Worm (Caenorhabditis elegans): ENCODE data around the gene oig-4.

Gene oig-4

DNA sequence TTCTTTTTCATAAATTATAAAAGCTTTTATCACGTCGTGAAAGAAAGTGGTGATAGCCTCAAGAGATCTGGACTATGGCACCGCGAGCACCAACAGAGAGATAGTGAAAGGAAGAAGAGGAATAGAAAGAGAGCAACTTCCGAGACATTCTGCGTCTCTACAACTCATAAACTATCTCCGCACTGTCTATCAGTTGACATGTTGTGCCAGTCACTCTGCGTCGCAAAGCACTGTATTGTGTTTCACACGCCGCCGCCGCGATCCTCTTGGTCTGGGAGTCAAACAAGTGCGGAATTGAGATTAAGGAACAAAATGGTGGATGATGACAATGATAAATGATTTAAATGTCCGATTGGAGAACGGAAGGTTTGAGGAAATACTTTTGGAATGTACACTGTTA, 10.1 kb downstream of the oig-4 start (continued):
- TF ChIP-seq zip-4 (GFP tag; optimal IDR thresholded peaks at IDR 0.05), result no peak
- no peak for TF ChIP-seq lin-39 (tag; optimal IDR thresholded peaks at IDR 0.05)
- no peak for TF ChIP-seq lir-3 (tag; optimal IDR thresholded peaks at IDR 0.05; ENCODE audit: poor library complexity)
- no peak for TF ChIP-seq nhr-84 (tag; optimal IDR thresholded peaks at IDR 0.05)
- no peak for TF ChIP-seq fos-1 (tag; optimal IDR thresholded peaks at IDR 0.05)
- no peak for TF ChIP-seq egl-13 (tag; optimal IDR thresholded peaks at IDR 0.05)
- no peak for TF ChIP-seq sup-37 (GFP tag; optimal IDR thresholded peaks at IDR 0.05)
- TF ChIP-seq nhr-47 (tag; optimal IDR thresholded peaks at IDR 0.05), result no peak
- TF ChIP-seq lin-13 (GFP tag; optimal IDR thresholded peaks at IDR 0.05), result no peak
- no peak for TF ChIP-seq nhr-20 (tag; optimal IDR thresholded peaks at IDR 0.05)
- TF ChIP-seq Y116A8C.19 (tag; optimal IDR thresholded peaks at IDR 0.05; ENCODE audit: borderline replicate concordance), result no peak
- no peak for TF ChIP-seq ama-1 (optimal IDR thresholded peaks at IDR 0.05)
- TF ChIP-seq pag-3 (tag; optimal IDR thresholded peaks at IDR 0.05; ENCODE audit: borderline replicate concordance, insufficient read depth), result no peak
- TF ChIP-seq egl-27 (tag; optimal IDR thresholded peaks at IDR 0.05), result no peak
- no peak for TF ChIP-seq ceh-88 (GFP tag; IDR thresholded peaks at IDR 0.05)
- no peak for TF ChIP-seq aly-2 (tag; optimal IDR thresholded peaks at IDR 0.05)
- no peak for TF ChIP-seq nhr-85 (tag)
- TF ChIP-seq vab-15 (tag; optimal IDR thresholded peaks at IDR 0.05), result no peak
- no peak for TF ChIP-seq unc-86 (tag; optimal IDR thresholded peaks at IDR 0.05)
- no peak for TF ChIP-seq C34B4.2 (tag; optimal IDR thresholded peaks at IDR 0.05)
- no peak for TF ChIP-seq unc-130 (tag; optimal IDR thresholded peaks at IDR 0.05)
- TF ChIP-seq ceh-63 (GFP tag; optimal IDR thresholded peaks at IDR 0.05), result no peak
- TF ChIP-seq ztf-4 (tag; optimal IDR thresholded peaks at IDR 0.05), result no peak
- no peak for TF ChIP-seq ceh-82 (tag; optimal IDR thresholded peaks at IDR 0.05)
- no peak for TF ChIP-seq ceh-90 (tag; optimal IDR thresholded peaks at IDR 0.05)
- no peak for TF ChIP-seq skn-1 (tag; optimal IDR thresholded peaks at IDR 0.05)
- TF ChIP-seq tbx-2 (tag; optimal IDR thresholded peaks at IDR 0.05), result peak; percentile 29
- no peak for TF ChIP-seq fkh-8 (tag; optimal IDR thresholded peaks at IDR 0.05)
- peak; percentile 37 for TF ChIP-seq blmp-1 (tag; optimal IDR thresholded peaks at IDR 0.05)
- peak; percentile 35 for TF ChIP-seq nhr-71 (tag; optimal IDR thresholded peaks at IDR 0.05)
- no peak for TF ChIP-seq lsy-2 (tag; optimal IDR thresholded peaks at IDR 0.05)
- no peak for TF ChIP-seq lin-15B (tag; optimal IDR thresholded peaks at IDR 0.05)
- TF ChIP-seq nhr-237 (tag; optimal IDR thresholded peaks at IDR 0.05), result no peak
- no peak for TF ChIP-seq F16B12.6 (tag; optimal IDR thresholded peaks at IDR 0.05)
- no peak for TF ChIP-seq lin-35 (GFP tag; optimal IDR thresholded peaks at IDR 0.05)
- TF ChIP-seq elt-3 (tag; optimal IDR thresholded peaks at IDR 0.05), result no peak
- TF ChIP-seq nhr-28 (tag; optimal IDR thresholded peaks at IDR 0.05), result no peak
- TF ChIP-seq tlp-1 (tag; optimal IDR thresholded peaks at IDR 0.05), result no peak
- TF ChIP-seq unc-62 (GFP tag; optimal IDR thresholded peaks at IDR 0.05), result no peak
- no peak for TF ChIP-seq irx-1 (tag; optimal IDR thresholded peaks at IDR 0.05)
- TF ChIP-seq fkh-10 (GFP tag; optimal IDR thresholded peaks at IDR 0.05), result no peak
- TF ChIP-seq dsc-1 (tag; optimal IDR thresholded peaks at IDR 0.05), result no peak
- TF ChIP-seq nhr-90 (tag; optimal IDR thresholded peaks at IDR 0.05; ENCODE audit: poor library complexity), result no peak
- no peak for TF ChIP-seq hpl-2 (GFP tag; optimal IDR thresholded peaks at IDR 0.05)
- TF ChIP-seq pax-3 (tag; optimal IDR thresholded peaks at IDR 0.05), result no peak
- TF ChIP-seq sox-4 (tag; optimal IDR thresholded peaks at IDR 0.05), result no peak
- TF ChIP-seq snpc-4 (tag; optimal IDR thresholded peaks at IDR 0.05), result no peak
- no peak for TF ChIP-seq nhr-12 (tag; optimal IDR thresholded peaks at IDR 0.05)
- no peak for TF ChIP-seq ces-1 (GFP tag; optimal IDR thresholded peaks at IDR 0.05)
- no peak for TF ChIP-seq snu-23 (GFP tag; optimal IDR thresholded peaks at IDR 0.05)
- no peak for TF ChIP-seq nhr-76 (tag; optimal IDR thresholded peaks at IDR 0.05)
- TF ChIP-seq ztf-11 (tag; optimal IDR thresholded peaks at IDR 0.05), result no peak
